Worm (Caenorhabditis elegans) whole organism, mixed stage, embryonic: ENCODE data around the gene maph-9.

Experiments used
- ceh-43 ChIP-seq: fragments of 200-800 bp; sonication (Bioruptor generic); optimal IDR thresholded peaks from 2 replicates; lab custom pipeline; 2018; ENCODE audit warnings: mild to moderate bottlenecking, missing genetic modification characterization, moderate library complexity, missing compliant biosample characterization
- ceh-83 ChIP-seq: fragments of 200-800 bp; sonication (Bioruptor generic); optimal IDR thresholded peaks from 2 replicates; lab custom pipeline; 2018; ENCODE audit warnings: mild to moderate bottlenecking, missing genetic modification characterization, missing compliant biosample characterization
- elt-3 ChIP-seq: fragments of 150-350 bp; optimal IDR thresholded peaks from 2 replicates; lab custom pipeline; 2014; ENCODE audit warnings: missing biosample characterization, missing genetic modification characterization
- ham-2 ChIP-seq: fragments of 200-800 bp; sonication (Bioruptor generic); optimal IDR thresholded peaks from 2 replicates; lab custom pipeline; 2018; ENCODE audit warnings: mild to moderate bottlenecking, missing genetic modification characterization, missing compliant biosample characterization
- hlh-1 ChIP-seq: fragments of 150-350 bp; optimal IDR thresholded peaks from 2 replicates; lab custom pipeline; 2014; ENCODE audit warnings: missing biosample characterization, missing genetic modification reagents, missing genetic modification characterization
- lin-13 ChIP-seq: fragments of 150-350 bp; optimal IDR thresholded peaks from 2 replicates; lab custom pipeline; 2014; ENCODE audit warnings: missing biosample characterization, missing genetic modification characterization
- nhr-28 ChIP-seq: fragments of 150-350 bp; optimal IDR thresholded peaks from 2 replicates; lab custom pipeline; 2014; ENCODE audit warnings: missing biosample characterization, missing genetic modification characterization
- ztf-11 ChIP-seq: fragments of 150-350 bp; optimal IDR thresholded peaks from 2 replicates; lab custom pipeline; 2014; ENCODE audit warnings: missing biosample characterization, missing genetic modification characterization

- TF ChIP-seq ztf-11 (no peak), nhr-28 (tag; lab: Kevin White, UChicago) (no peak), ceh-83 (GFP tag; lab: Kevin White, UChicago) (no peak), elt-3 (tag; lab: Kevin White, UChicago) (no peak), ceh-43 (GFP tag; lab: Kevin White, UChicago) (no peak), hlh-1 (tag; lab: Kevin White, UChicago) (no peak), ham-2 (GFP tag; lab: Kevin White, UChicago) (no peak), lin-13 (tag; lab: Kevin White, UChicago) (no peak)
Observed at ce11 chrIV:7166553-7166952, 10.1 kb downstream of the maph-9 start, which contains the start of gene C42D4.18.
